Worm (Caenorhabditis elegans): ENCODE data around the gene R07E5.19.
A peak's percentile ranks its signal among the peaks of the same experiment; 100 is the strongest.

Gene R07E5.19

DNA sequence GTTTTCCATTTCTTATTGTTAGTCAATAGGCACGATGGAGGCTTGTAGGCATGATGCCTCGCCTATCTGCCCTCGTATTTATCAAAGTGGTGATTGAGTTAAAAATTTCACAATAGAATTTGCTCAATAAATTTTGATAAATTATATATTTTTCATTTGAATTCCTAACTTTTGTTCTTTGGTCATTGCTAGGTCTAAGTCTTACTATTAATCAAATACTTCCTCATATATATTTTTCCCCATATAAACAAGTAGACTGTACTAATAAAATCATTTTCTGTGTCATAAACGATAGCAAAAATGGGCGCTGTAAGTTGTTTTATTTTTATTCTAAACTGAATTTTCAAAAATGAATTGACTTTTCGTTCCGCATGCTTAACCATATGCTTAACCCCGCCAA is 33.4 kb downstream of the R07E5.19 start, which contains the start of gene pals-28:
TSS of gene pals-28 (plus strand) at position 301 of the 400 bp plus-strand sequence.
- no peak for TF ChIP-seq med-1 (GFP tag; optimal IDR thresholded peaks at IDR 0.05; ENCODE audit: insufficient read depth)
- no peak for TF ChIP-seq ztf-23 (GFP tag; IDR thresholded peaks at IDR 0.05)
- no peak for TF ChIP-seq cog-1 (tag; optimal IDR thresholded peaks at IDR 0.05)
- no peak for TF ChIP-seq flt-1 (GFP tag; IDR thresholded peaks at IDR 0.05)
- TF ChIP-seq ref-1 (GFP tag; conservative IDR thresholded peaks at IDR 0.05) = no peak
- no peak for TF ChIP-seq klf-2 (GFP tag; conservative IDR thresholded peaks at IDR 0.05)
- no peak for TF ChIP-seq ztf-29 (GFP tag; IDR thresholded peaks at IDR 0.05)
- no peak for TF ChIP-seq tab-1 (GFP tag; IDR thresholded peaks at IDR 0.05)
- no peak for TF ChIP-seq T22C8.4 (GFP tag; IDR thresholded peaks at IDR 0.05)

DNA sequence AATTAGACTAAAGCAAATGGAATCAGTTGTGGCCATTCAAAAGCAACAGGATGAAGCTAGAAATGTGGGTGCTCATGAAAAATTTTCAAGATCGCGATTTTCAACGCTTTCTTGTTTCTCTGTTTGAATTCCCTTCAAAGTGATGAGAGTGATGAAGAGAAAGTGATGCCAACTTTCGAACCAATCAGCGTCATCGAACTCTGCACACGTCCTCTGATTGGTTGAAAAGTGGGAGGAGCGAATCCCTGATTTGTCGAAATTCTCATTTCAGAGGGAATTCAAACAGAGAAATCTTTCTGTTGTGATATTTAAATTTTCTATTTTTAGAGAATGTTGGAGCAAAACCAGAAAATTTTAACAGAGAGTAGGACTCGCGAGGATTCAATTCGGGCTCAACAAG is 35.7 kb downstream of the R07E5.19 start:
- TF ChIP-seq tab-1 (GFP tag; IDR thresholded peaks at IDR 0.05) (no peak), ref-1 (GFP tag; conservative IDR thresholded peaks at IDR 0.05) (no peak), ztf-23 (GFP tag; IDR thresholded peaks at IDR 0.05) (no peak), T22C8.4 (GFP tag; IDR thresholded peaks at IDR 0.05) (no peak), cog-1 (tag; optimal IDR thresholded peaks at IDR 0.05) (no peak), flt-1 (GFP tag; IDR thresholded peaks at IDR 0.05) (no peak), klf-2 (GFP tag; conservative IDR thresholded peaks at IDR 0.05) (no peak), med-1 (GFP tag; optimal IDR thresholded peaks at IDR 0.05; ENCODE audit: insufficient read depth) (no peak), ztf-29 (GFP tag; IDR thresholded peaks at IDR 0.05) (no peak)

- TF ChIP-seq ref-1 (GFP tag; conservative IDR thresholded peaks at IDR 0.05) (no peak), ztf-29 (GFP tag; IDR thresholded peaks at IDR 0.05) (no peak), ztf-23 (GFP tag; IDR thresholded peaks at IDR 0.05) (no peak), flt-1 (GFP tag; IDR thresholded peaks at IDR 0.05) (no peak), T22C8.4 (GFP tag; IDR thresholded peaks at IDR 0.05) (no peak), cog-1 (tag; optimal IDR thresholded peaks at IDR 0.05) (no peak), tab-1 (GFP tag; IDR thresholded peaks at IDR 0.05) (no peak), klf-2 (GFP tag; conservative IDR thresholded peaks at IDR 0.05) (no peak), med-1 (GFP tag; optimal IDR thresholded peaks at IDR 0.05; ENCODE audit: insufficient read depth) (no peak)
Observed at ce11 chrIII:4381343-4381742, 36.5 kb downstream of the R07E5.19 start, which contains the start of gene pals-27. Gene pals-27 (plus strand): TSS chrIII:4381643.

DNA sequence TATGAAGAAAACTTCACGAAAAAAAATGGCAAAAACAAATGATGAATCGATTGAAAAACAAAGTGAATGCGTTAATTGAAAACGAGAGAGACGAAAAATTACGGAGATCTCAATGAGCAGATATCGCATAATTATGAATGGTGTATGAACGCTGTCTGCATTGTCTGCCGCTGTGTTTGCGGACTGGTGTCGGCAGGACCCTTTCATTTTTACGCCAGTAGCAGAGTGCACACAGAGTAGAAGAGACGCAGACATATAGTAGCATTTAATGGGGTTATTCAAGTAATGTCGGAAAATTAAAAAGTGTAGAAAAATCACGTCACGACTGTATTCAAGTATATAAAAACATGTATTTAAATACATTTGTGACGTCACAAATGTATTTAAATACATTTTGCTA is 37.0 kb downstream of the R07E5.19 start:
- TF ChIP-seq flt-1 (GFP tag; IDR thresholded peaks at IDR 0.05) = no peak
- TF ChIP-seq cog-1 (tag; optimal IDR thresholded peaks at IDR 0.05) = peak; percentile 11
- TF ChIP-seq ztf-23 (GFP tag; IDR thresholded peaks at IDR 0.05) = no peak

DNA sequence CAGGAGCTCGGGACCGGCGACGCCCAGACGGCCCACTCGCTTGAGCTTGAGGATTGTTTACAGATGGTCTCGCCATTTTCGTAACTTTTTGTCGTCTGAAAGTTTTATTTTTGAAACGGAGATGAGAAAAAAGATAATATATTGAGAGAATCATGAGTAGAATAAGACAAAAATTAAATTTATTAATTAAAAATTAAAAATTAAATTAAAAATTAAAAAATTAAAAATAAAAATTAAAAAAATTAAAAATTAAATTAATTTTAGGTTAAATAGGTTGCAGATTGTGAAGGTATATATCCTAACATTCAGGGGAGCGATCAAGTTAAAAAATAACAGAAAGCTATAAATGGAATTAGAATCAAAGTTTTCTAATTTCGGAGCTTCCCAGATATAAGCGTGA is 38.1 kb downstream of the R07E5.19 start, which contains the start of gene B0284.3:
TSS of gene B0284.3 (minus strand) at position 101 of the 400 bp plus-strand sequence.
- no peak for TF ChIP-seq med-1 (GFP tag; optimal IDR thresholded peaks at IDR 0.05; ENCODE audit: insufficient read depth)
- no peak for TF ChIP-seq flt-1 (GFP tag; IDR thresholded peaks at IDR 0.05)
- TF ChIP-seq cog-1 (tag; optimal IDR thresholded peaks at IDR 0.05) = no peak
- no peak for TF ChIP-seq T22C8.4 (GFP tag; IDR thresholded peaks at IDR 0.05)
- no peak for TF ChIP-seq klf-2 (GFP tag; conservative IDR thresholded peaks at IDR 0.05)
- TF ChIP-seq tab-1 (GFP tag; IDR thresholded peaks at IDR 0.05) = no peak
- no peak for TF ChIP-seq ztf-23 (GFP tag; IDR thresholded peaks at IDR 0.05)
- TF ChIP-seq ref-1 (GFP tag; conservative IDR thresholded peaks at IDR 0.05) = no peak
- no peak for TF ChIP-seq ztf-29 (GFP tag; IDR thresholded peaks at IDR 0.05)

ce11 chrIII:4378600-4379293 is 39.1 kb downstream of the R07E5.19 start:
- TF ChIP-seq klf-2 (GFP tag; conservative IDR thresholded peaks at IDR 0.05) (peak; percentile 66), med-1 (GFP tag; optimal IDR thresholded peaks at IDR 0.05; ENCODE audit: insufficient read depth) (peak; percentile 5), T22C8.4 (GFP tag; IDR thresholded peaks at IDR 0.05) (peak; percentile 42), flt-1 (GFP tag; IDR thresholded peaks at IDR 0.05) (peak; percentile 91), ref-1 (GFP tag; conservative IDR thresholded peaks at IDR 0.05) (peak; percentile 50; the same call in 1 of the 2 replicates), ztf-29 (GFP tag; IDR thresholded peaks at IDR 0.05) (peak; percentile 83), tab-1 (GFP tag; IDR thresholded peaks at IDR 0.05) (peak; percentile 83), cog-1 (tag; optimal IDR thresholded peaks at IDR 0.05) (peak; percentile 56), ztf-23 (GFP tag; IDR thresholded peaks at IDR 0.05) (peak; percentile 83)

DNA sequence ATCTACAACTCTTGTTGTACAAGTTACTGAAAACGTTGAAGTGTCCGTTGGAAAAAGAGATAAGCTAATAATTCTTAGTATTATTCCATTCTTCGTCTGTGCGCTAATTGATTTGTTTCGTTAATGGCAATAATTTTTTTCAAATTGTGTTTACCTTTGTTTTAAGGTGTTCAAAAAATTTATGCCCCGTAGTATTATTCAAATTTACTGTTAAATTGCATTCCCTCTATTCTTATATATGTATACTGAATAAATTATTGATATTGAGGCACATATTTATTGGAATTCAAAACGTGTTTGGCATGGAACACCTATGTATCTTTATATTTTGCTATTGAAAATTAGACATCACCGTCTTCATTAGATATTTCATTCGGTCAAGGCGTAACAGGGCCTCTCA is 43.0 kb downstream of the R07E5.19 start, which contains the start of gene pals-26:
TSS of gene pals-26 (plus strand) at position 301 of the 400 bp plus-strand sequence.
- TF ChIP-seq klf-2 (GFP tag; conservative IDR thresholded peaks at IDR 0.05) (no peak), cog-1 (tag; optimal IDR thresholded peaks at IDR 0.05) (no peak), flt-1 (GFP tag; IDR thresholded peaks at IDR 0.05) (no peak), ztf-29 (GFP tag; IDR thresholded peaks at IDR 0.05) (no peak)

ce11 chrIII:4372894-4373293 is 45.0 kb downstream of the R07E5.19 start:
- TF ChIP-seq T22C8.4 (GFP tag; IDR thresholded peaks at IDR 0.05) = no peak
- TF ChIP-seq ref-1 (GFP tag; conservative IDR thresholded peaks at IDR 0.05) = no peak
- no peak for TF ChIP-seq flt-1 (GFP tag; IDR thresholded peaks at IDR 0.05)
- TF ChIP-seq tab-1 (GFP tag; IDR thresholded peaks at IDR 0.05) = no peak
- TF ChIP-seq klf-2 (GFP tag; conservative IDR thresholded peaks at IDR 0.05) = no peak
- TF ChIP-seq ztf-23 (GFP tag; IDR thresholded peaks at IDR 0.05) = no peak
- TF ChIP-seq cog-1 (tag; optimal IDR thresholded peaks at IDR 0.05) = no peak
- no peak for TF ChIP-seq med-1 (GFP tag; optimal IDR thresholded peaks at IDR 0.05; ENCODE audit: insufficient read depth)
- no peak for TF ChIP-seq ztf-29 (GFP tag; IDR thresholded peaks at IDR 0.05)

ce11 chrIII:4370585-4370984 is 47.3 kb downstream of the R07E5.19 start, which contains the start of gene ckb-3:
Gene ckb-3 (plus strand): TSS chrIII:4370885.
- TF ChIP-seq ztf-23 (GFP tag; IDR thresholded peaks at IDR 0.05) (no peak), T22C8.4 (GFP tag; IDR thresholded peaks at IDR 0.05) (no peak), ztf-29 (GFP tag; IDR thresholded peaks at IDR 0.05) (no peak), ref-1 (GFP tag; conservative IDR thresholded peaks at IDR 0.05) (no peak), med-1 (GFP tag; optimal IDR thresholded peaks at IDR 0.05; ENCODE audit: insufficient read depth) (no peak), klf-2 (GFP tag; conservative IDR thresholded peaks at IDR 0.05) (no peak), tab-1 (GFP tag; IDR thresholded peaks at IDR 0.05) (no peak)

Data from whole organism, midembryonic.